Fruit fly (Drosophila melanogaster): ENCODE data around the gene PTPMT1.
A peak's percentile ranks its signal among the peaks of the same experiment; 100 is the strongest.

DNA sequence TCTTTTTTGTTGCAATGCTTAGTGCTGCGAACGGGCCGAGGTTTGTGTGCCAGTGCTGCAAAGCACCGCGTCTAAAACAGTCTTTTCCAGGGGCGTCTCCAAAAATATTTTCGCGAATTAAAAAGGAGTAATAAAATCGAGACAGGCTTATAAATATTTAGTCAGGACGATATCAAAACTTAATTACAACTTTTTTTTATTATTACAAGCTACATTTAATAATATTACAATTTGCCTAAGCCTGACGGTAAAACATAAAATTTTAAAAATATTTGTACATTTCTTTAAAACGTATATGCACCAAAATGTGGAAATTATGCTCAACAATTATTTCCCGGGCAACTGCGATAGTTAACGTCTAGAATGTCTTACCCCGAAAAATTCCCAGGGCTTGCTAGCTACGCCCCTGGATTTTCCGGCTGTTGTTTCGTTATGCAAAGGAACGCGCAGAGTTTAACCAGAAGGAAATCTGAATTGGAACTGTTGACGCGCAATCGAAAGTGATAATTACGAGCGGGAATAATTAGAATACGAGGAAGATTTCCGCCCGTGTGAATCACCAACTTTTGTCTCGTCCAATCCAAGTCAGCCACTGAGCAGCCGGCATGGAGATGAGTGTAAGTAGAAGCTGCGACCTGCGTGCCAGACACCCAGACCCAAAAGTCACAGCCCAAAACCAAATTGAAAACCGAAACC lies at the start of gene PTPMT1, which contains the start of gene Hrd3:
- peak; percentile 95 for TF ChIP-seq pad (GFP tag; optimal IDR thresholded peaks at IDR 0.05)
- peak; percentile 99 for TF ChIP-seq CG12768 (GFP tag; optimal IDR thresholded peaks at IDR 0.05)
- peak; percentile 97 for TF ChIP-seq CG33017 (tag; optimal IDR thresholded peaks at IDR 0.05)
- TF ChIP-seq cnc (optimal IDR thresholded peaks at IDR 0.05), result no peak
- peak; percentile 93 for TF ChIP-seq tj (GFP tag; optimal IDR thresholded peaks at IDR 0.05)
- TF ChIP-seq Clk (GFP tag; optimal IDR thresholded peaks at IDR 0.05), result peak; percentile 97
- TF ChIP-seq cic (GFP tag; optimal IDR thresholded peaks at IDR 0.05), result peak; percentile 88
- TF ChIP-seq toe (GFP tag; optimal IDR thresholded peaks at IDR 0.05), result peak; percentile 99
- peak; percentile 99 for TF ChIP-seq CG7045 (GFP tag; optimal IDR thresholded peaks at IDR 0.05)
- peak; percentile 96 for TF ChIP-seq bab1 (GFP tag; optimal IDR thresholded peaks at IDR 0.05)
- TF ChIP-seq Mnt (GFP tag; optimal IDR thresholded peaks at IDR 0.05), result peak; percentile 95
- peak; percentile 100 for TF ChIP-seq CG11617 (GFP tag; optimal IDR thresholded peaks at IDR 0.05)
- TF ChIP-seq CG1620 (GFP tag; optimal IDR thresholded peaks at IDR 0.05), result peak; percentile 99
- peak; percentile 98 for TF ChIP-seq CG7101 (tag; optimal IDR thresholded peaks at IDR 0.05)

Measured in whole organism, adult.